Worm (Caenorhabditis elegans) whole organism, dauer: ENCODE results near the gene tkr-2.
"Not testable (repeated sequence)": the region's sequence is repeated elsewhere in the genome, so short reads cannot be mapped to it uniquely, and the experiment has no call there.

Experiments
- unc-62 ChIP-seq: sonication (generic microtip); optimal IDR thresholded peaks from 2 replicates; lab custom pipeline; 2017; ENCODE audit warnings: missing biosample characterization, missing genetic modification reagents, missing genetic modification characterization

tkr-2 gene

DNA sequence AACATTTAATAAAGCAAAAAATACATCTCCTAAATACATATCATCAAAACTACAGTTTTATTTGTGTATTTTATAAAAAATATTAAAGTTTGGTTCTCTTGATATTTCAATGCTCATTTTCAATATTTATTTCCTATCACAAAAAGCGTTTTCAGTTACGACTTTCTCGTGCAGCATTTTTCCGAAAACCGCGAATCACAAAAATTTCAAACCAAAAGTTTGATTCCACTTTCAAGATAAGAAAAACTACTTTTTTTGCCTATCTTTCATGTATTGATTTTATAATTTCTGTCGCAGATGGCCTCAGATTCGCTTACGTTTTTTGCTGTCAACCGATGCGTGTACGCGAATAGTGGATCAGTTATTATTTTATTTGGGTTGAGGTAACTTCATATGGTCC is 17.6 kb downstream of the tkr-2 start, which contains the start of gene C49A9.4:
Gene C49A9.4 (plus strand): TSS at position 265 of the 400 bp plus-strand sequence.
- TF ChIP-seq unc-62 (GFP tag; lab: Kevin White, UChicago), result no peak

DNA sequence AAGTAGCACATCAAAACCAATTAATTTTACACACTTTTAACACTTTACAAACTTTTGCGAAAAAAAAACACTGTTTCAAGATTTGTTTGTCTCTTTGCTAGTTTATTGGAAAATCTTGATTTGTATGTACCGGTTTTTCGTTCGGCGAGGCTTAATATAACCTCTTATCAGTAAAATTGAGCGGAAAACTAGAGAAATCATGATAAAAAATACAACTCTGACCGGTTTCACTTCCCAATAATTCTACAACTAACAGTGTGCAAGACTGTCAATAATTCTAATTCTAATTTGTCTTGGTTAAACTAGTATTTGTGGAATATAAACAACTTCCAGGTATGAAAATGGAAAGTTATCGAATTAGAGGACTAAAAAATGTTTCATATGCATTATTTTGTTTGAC is 20.0 kb downstream of the tkr-2 start, which contains the start of gene C49A9.3:
Gene C49A9.3 (plus strand): TSS at position 212 of the 400 bp plus-strand sequence.
- no peak for TF ChIP-seq unc-62 (GFP tag; lab: Kevin White, UChicago)

DNA sequence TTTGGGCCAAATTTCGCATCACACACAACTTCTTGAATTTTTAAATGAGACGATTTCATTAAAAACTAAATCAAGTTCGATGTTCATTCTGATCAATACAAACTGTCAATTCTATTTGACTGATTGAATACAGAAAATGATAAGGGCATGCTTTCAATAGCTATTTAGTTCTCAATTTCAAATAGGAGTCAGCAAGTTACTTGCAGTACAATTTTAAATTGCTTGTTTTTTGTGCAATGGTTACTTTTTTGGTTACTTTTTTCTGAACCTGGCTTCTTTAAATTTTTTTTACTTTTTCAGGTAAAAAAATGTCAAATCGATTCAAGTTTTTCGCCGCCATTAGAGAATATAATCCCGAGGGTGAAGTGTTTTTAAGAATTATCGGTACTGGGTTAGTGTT is 23.3 kb downstream of the tkr-2 start, which contains the start of gene C49A9.2:
Gene C49A9.2 (plus strand): TSS at position 301 of the 400 bp plus-strand sequence.
- no peak for TF ChIP-seq unc-62 (GFP tag; lab: Kevin White, UChicago)

DNA sequence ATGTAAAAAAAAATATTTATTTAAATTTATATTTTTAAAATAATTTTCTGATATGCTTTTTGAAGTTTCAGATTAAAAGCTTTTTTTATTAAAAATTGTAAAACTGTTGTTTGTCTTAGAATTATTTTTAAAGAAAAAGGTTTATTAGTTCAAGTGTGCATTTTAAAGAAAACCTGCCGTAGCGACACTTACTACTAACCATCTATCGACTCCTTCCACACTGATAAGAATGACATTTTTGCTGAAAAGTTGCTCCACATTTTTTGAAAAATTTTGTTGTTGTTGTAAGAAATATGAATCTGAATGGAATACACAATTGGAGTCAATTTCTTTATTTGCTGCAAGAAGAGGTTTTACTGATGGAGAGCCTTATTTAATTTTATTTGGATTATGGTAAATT is 26.1 kb downstream of the tkr-2 start, which contains the start of gene C49A9.1:
Gene C49A9.1 (plus strand): TSS at position 217 of the 400 bp plus-strand sequence.
- TF ChIP-seq unc-62 (GFP tag; lab: Kevin White, UChicago), result no peak

DNA sequence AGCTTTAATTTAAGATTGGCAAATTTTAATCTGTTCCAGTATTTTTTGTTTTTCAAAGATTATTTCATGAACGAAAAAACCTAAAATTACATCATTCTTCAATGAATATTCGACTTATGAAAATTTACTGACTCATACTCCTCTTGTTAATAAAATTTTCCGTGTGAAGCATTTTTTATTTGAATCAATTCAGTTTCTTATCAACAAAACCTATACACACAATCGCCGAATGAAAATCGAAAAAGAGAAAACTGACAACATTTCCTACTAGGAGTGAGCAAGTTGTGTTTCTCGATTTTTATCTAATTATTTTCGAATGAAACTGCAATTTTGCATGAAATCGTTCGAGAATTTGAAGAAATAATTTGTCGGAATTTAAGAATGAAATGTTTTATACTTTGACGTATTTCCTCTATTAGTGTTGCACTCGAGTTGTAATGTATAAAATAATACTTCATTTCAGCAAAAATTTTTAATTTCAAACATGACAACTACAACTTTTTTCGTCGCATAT is 28.7 kb downstream of the tkr-2 start, which contains the start of gene F58F9.4:
Gene F58F9.4 (plus strand): TSS at position 464 of the 514 bp plus-strand sequence.
- TF ChIP-seq unc-62 (GFP tag; lab: Kevin White, UChicago), result no peak

DNA sequence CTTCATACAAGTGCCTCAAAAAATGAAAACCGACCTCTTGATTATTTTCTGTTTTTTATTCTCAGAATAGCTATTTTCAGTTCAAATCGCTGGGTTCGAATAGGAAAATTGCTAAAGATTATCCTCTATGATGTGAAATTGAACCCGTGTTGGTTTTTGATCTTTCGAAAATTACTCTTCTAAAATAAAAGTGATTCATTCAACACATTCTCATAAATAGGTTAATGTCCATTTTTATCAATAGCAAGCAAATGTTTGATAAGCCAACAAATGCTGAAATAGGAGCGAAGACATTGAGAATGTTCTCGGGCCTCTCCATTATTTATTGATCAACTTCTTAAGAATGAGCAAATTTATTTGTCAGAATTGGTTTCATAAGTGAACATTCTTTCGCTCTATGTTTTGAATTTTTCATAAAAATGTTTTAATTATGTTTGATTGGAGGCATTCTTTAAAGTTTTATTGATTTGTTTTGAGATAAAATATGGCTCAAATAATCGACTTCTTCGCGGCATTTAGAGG is 31.0 kb downstream of the tkr-2 start, which contains the start of gene F58F9.3:
Gene F58F9.3 (plus strand): TSS at position 472 of the 522 bp plus-strand sequence.
- TF ChIP-seq unc-62 (GFP tag; lab: Kevin White, UChicago), result no peak

DNA sequence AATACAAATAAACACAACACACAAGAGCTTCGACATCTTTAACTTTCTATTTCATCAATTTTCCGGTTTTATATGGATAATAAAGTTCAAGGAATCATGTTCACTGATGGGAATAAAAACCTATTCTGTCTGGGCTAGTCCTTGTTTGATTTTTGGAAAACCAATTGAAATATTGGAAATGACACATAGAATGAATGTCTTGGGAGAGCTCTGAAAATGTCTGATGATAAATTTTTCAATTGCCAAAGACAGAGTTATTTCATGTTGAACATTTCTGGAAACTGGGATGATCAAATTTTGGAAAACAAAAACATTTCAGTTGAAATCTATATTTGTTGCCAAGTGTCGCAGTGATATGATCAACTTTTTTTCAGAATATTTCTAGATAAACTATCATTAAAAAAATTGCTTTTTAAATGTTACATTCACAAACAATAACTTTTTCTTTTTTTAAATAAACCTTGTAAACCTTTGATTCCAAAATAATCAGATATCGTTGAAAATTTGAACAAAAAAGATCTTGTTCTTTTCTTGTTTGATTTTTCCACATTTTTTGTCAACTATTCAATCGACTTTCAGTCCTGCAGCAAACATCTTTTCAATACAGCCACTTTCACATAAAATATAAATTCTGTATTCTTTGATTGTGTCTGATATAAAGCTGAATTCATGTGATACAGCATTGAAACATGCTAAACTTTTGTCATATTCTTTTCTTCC is 35.8 kb downstream of the tkr-2 start, which contains the start of the genes F58F9.6 and F58F9.8:
Gene F58F9.6 (minus strand): TSS at position 101 of the 720 bp plus-strand sequence.
Gene F58F9.8 (plus strand): TSS at position 670 of the 720 bp plus-strand sequence.
- TF ChIP-seq unc-62 (GFP tag; lab: Kevin White, UChicago), result no peak

DNA sequence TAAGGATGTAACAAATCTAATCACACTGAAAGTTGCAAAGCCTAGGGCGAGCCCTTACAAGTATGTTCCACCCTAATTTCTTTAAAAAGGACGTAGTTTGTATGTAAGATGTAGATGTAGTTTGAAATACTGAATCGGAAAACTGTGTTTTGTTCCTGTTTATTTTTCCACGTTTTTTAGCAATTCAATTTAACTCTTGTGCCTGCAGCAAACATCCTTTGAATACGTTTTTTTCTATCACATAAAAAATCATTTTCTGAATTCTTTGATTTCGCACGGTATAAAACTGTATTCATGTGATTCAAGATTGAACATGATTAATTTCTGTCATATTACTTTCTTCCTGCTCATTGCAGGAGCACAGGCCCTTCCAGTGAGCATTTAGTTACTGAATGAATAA is 38.1 kb downstream of the tkr-2 start, which contains the start of gene F58F9.9:
Gene F58F9.9 (plus strand): TSS at position 301 of the 400 bp plus-strand sequence.
- no peak for TF ChIP-seq unc-62 (GFP tag; lab: Kevin White, UChicago)

DNA sequence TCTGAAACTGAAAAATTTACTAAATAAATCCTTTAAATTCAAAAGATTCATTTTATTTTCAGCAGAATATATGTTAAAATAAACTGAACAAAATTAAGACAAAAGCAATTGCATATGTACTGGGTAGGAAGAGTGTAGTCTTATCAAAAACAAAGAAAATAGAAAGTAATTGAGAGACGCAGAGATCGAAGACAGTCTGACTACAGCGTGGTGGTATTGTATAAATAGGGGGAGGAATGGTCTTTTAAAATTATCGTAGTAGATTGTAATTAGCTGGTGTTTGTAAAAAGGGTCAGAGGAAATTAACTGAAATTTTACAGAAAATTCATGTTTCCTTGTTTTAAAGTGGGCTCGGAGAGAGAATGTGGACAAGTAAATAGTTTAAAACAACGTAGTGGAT is 46.6 kb downstream of the tkr-2 start, which contains the start of gene acox-3:
Gene acox-3 (minus strand): TSS at position 7 of the 400 bp plus-strand sequence.
- no peak for TF ChIP-seq unc-62 (GFP tag; lab: Kevin White, UChicago)

DNA sequence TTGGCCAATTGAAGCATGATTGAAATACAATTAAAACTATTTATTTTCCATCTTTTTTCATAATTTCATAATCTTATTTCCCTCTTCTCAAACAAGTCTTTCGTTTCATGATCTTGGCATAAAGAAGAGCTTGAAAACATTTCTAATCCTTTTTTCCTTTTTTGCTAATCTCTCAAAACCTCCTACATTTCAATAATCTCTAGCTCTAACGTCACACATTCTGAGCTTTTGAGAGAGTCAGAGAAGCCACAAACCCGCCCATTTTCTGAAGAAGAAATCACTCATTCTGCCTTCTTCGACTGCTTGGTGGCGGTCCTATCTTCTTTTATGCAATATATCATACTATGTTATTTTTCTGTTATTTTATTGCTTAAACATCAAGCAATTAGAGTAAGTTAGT is 47.7 kb downstream of the tkr-2 start, which contains the start of gene F58F9.1:
Gene F58F9.1 (plus strand): TSS at position 251 of the 400 bp plus-strand sequence.
- no peak for TF ChIP-seq unc-62 (GFP tag; lab: Kevin White, UChicago)

DNA sequence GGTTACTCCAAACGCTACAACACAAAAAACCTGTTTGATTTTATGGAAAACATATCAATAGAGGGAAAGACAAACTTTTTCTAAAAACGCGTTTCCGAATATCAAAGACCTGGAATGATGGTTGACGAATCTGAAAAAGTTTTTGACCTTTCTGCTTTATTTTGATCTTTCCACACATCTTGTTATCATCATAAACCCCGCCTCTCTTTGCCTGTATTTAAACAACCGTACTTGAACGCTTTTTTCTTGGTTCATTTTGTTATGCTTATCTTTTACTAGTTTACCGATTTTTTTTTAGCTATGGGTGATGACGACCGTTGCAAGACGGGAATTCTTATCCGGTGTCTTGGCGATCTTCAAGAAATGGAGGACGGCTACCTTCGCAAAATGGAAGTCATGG is 51.1 kb downstream of the tkr-2 start, which contains the start of gene T13A10.2:
Gene T13A10.2 (plus strand): TSS at position 301 of the 400 bp plus-strand sequence.
- not testable (repeated sequence) for TF ChIP-seq unc-62 (GFP tag; lab: Kevin White, UChicago)

DNA sequence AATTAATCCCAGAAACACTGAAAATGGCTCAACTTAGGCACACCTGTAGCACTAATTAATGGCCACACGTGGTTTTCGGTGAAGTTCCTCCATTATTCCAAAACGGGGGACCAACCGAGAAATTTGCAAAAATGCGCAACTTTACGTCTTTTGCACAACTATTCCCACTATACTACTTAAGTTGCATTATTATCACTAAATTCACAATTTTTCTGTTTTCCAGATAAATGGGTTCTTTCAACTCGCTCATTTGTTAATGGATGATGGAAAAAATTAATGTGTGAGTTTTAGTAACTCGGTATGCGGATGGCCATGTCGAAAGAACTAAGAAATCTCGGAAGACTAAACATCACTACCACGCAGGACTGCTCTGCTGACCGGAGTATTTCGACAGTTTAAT is 52.8 kb downstream of the tkr-2 start, which contains the start of gene T13A10.64:
Gene T13A10.64 (plus strand): TSS at position 301 of the 400 bp plus-strand sequence.
- TF ChIP-seq unc-62 (GFP tag; lab: Kevin White, UChicago), result no peak
